Fruit fly (Drosophila melanogaster) whole organism, prepupa: ENCODE results near the gene nmdyn-D7.

Source experiments
- Blimp-1 ChIP-seq: fragments of 200-800 bp; sonication (Bioruptor generic); optimal IDR thresholded peaks from 3 replicates; lab custom pipeline; 2017; ENCODE audit warnings: missing biosample characterization, missing genetic modification characterization, mild to moderate bottlenecking, moderate library complexity, missing genetic modification reagents
- CG11762 ChIP-seq: fragments of 200-800 bp; sonication (Bioruptor generic); optimal IDR thresholded peaks from 3 replicates; lab custom pipeline; 2016; ENCODE audit warnings: missing biosample characterization, missing genetic modification characterization; ENCODE audit not compliant: insufficient read depth
- CG11902 ChIP-seq: fragments of 200-800 bp; sonication (Bioruptor generic); optimal IDR thresholded peaks from 3 replicates; lab custom pipeline; 2016; ENCODE audit warnings: missing biosample characterization, missing genetic modification characterization
- CG15336 ChIP-seq: fragments of 200-800 bp; sonication (Bioruptor generic); IDR thresholded peaks from 2 replicates; pipeline ENCODE4 v1.3.6; 2022; ENCODE audit warnings: missing biosample characterization, missing genetic modification characterization
- CG16779 ChIP-seq: fragments of 200-800 bp; sonication (Bioruptor generic); optimal IDR thresholded peaks from 3 replicates; lab custom pipeline; 2017; ENCODE audit warnings: missing biosample characterization, mild to moderate bottlenecking, missing genetic modification characterization
- CG32006 ChIP-seq: fragments of 200-800 bp; sonication (Bioruptor generic); optimal IDR thresholded peaks from 3 replicates; lab custom pipeline; 2017; ENCODE audit warnings: missing biosample characterization, mild to moderate bottlenecking, missing genetic modification characterization
- CG3919 ChIP-seq: fragments of 200-800 bp; sonication (Bioruptor generic); optimal IDR thresholded peaks from 3 replicates; lab custom pipeline; 2016; ENCODE audit warnings: missing biosample characterization, missing genetic modification characterization
- CG6792 ChIP-seq: fragments of 200-800 bp; sonication (Bioruptor generic); optimal IDR thresholded peaks from 3 replicates; lab custom pipeline; 2016; ENCODE audit warnings: missing biosample characterization, missing genetic modification characterization
- CG6808 ChIP-seq: fragments of 200-800 bp; sonication (Bioruptor generic); optimal IDR thresholded peaks from 3 replicates; lab custom pipeline; 2017; ENCODE audit warnings: missing biosample characterization, missing genetic modification characterization, mild to moderate bottlenecking, moderate library complexity, missing genetic modification reagents
- CG6854 ChIP-seq: fragments of 200-800 bp; sonication (Bioruptor generic); optimal IDR thresholded peaks from 2 replicates; lab custom pipeline; 2017; ENCODE audit warnings: missing biosample characterization, mild to moderate bottlenecking, missing genetic modification characterization
- CG7368 ChIP-seq: fragments of 200-800 bp; sonication (Bioruptor generic); optimal IDR thresholded peaks from 3 replicates; lab custom pipeline; 2016; ENCODE audit warnings: missing biosample characterization, missing genetic modification characterization
- CG8319 ChIP-seq: fragments of 200-800 bp; sonication (Bioruptor generic); optimal IDR thresholded peaks from 3 replicates; lab custom pipeline; 2016; ENCODE audit warnings: missing biosample characterization, missing genetic modification characterization
- CG9139 ChIP-seq: fragments of 200-800 bp; sonication (Bioruptor generic); optimal IDR thresholded peaks from 3 replicates; lab custom pipeline; 2017; ENCODE audit warnings: missing biosample characterization, mild to moderate bottlenecking, missing genetic modification characterization
- Eip78C ChIP-seq: fragments of 200-800 bp; sonication (Bioruptor generic); peaks from one replicate; lab custom pipeline; 2016; ENCODE audit warnings: missing biosample characterization, missing genetic modification characterization
- Eip93F ChIP-seq: fragments of 200-800 bp; sonication (Bioruptor generic); optimal IDR thresholded peaks from 2 replicates; lab custom pipeline; 2016; ENCODE audit warnings: missing biosample characterization, mild to moderate bottlenecking, missing genetic modification characterization
- Ets21C ChIP-seq: fragments of 200-800 bp; sonication (Bioruptor generic); optimal IDR thresholded peaks from 3 replicates; lab custom pipeline; 2016; ENCODE audit warnings: missing biosample characterization, missing genetic modification characterization
- Ets96B ChIP-seq: fragments of 200-800 bp; optimal IDR thresholded peaks from 2 replicates; lab custom pipeline; 2019; ENCODE audit warnings: missing biosample characterization, mild to moderate bottlenecking, missing genetic modification characterization, moderate library complexity
- Hr38 ChIP-seq: sonication (Bioruptor generic); optimal IDR thresholded peaks from 2 replicates; lab custom pipeline; 2016; ENCODE audit warnings: missing biosample characterization, missing genetic modification characterization
- Hr4 ChIP-seq: fragments of 200-800 bp; sonication (Bioruptor generic); optimal IDR thresholded peaks from 3 replicates; lab custom pipeline; 2016; ENCODE audit warnings: missing biosample characterization, missing genetic modification characterization
- OdsH ChIP-seq: fragments of 200-800 bp; sonication (Bioruptor generic); optimal IDR thresholded peaks from 3 replicates; lab custom pipeline; 2016; ENCODE audit warnings: missing biosample characterization, missing genetic modification characterization
- Smox ChIP-seq: fragments of 200-800 bp; sonication (Bioruptor generic); optimal IDR thresholded peaks from 3 replicates; lab custom pipeline; 2016; ENCODE audit warnings: missing biosample characterization, missing genetic modification characterization
- Sox14 ChIP-seq: fragments of 200-800 bp; sonication (Bioruptor generic); optimal IDR thresholded peaks from 3 replicates; lab custom pipeline; 2016; ENCODE audit warnings: missing biosample characterization, missing genetic modification characterization
- acj6 ChIP-seq: fragments of 200-800 bp; sonication (Bioruptor generic); optimal IDR thresholded peaks from 3 replicates; lab custom pipeline; 2016; ENCODE audit warnings: missing biosample characterization, missing genetic modification characterization
- cyc ChIP-seq: fragments of 200-800 bp; sonication (Bioruptor generic); optimal IDR thresholded peaks from 3 replicates; lab custom pipeline; 2016; ENCODE audit warnings: missing biosample characterization, missing genetic modification characterization
- dac ChIP-seq: fragments of 200-800 bp; sonication (Bioruptor generic); optimal IDR thresholded peaks from 2 replicates; lab custom pipeline; 2017; ENCODE audit warnings: missing biosample characterization, mild to moderate bottlenecking, missing genetic modification characterization
- dsx ChIP-seq: fragments of 200-800 bp; optimal IDR thresholded peaks from 3 replicates; lab custom pipeline; 2019; ENCODE audit warnings: missing biosample characterization, mild to moderate bottlenecking, missing genetic modification characterization, moderate library complexity; ENCODE audit not compliant: poor library complexity, severe bottlenecking
- esn ChIP-seq: fragments of 200-800 bp; sonication (Bioruptor generic); optimal IDR thresholded peaks from 2 replicates; lab custom pipeline; 2016; ENCODE audit warnings: missing biosample characterization, mild to moderate bottlenecking, missing genetic modification characterization, moderate library complexity
- fd59A ChIP-seq: fragments of 200-800 bp; sonication (Bioruptor generic); optimal IDR thresholded peaks from 2 replicates; lab custom pipeline; 2017; ENCODE audit warnings: missing biosample characterization, mild to moderate bottlenecking, missing genetic modification characterization, missing genetic modification reagents
- fkh ChIP-seq: fragments of 200-800 bp; sonication (Bioruptor generic); optimal IDR thresholded peaks from 3 replicates; lab custom pipeline; 2017; ENCODE audit warnings: missing biosample characterization, mild to moderate bottlenecking, missing genetic modification characterization, moderate library complexity
- lz ChIP-seq: fragments of 200-800 bp; sonication (Bioruptor generic); optimal IDR thresholded peaks from 3 replicates; lab custom pipeline; 2016; ENCODE audit warnings: missing biosample characterization, missing genetic modification characterization
- net ChIP-seq: fragments of 200-800 bp; sonication (Bioruptor generic); optimal IDR thresholded peaks from 3 replicates; lab custom pipeline; 2016; ENCODE audit warnings: missing biosample characterization, missing genetic modification characterization
- pdm3 ChIP-seq: fragments of 200-800 bp; sonication (Bioruptor generic); optimal IDR thresholded peaks from 3 replicates; lab custom pipeline; 2016; ENCODE audit warnings: missing biosample characterization, missing genetic modification characterization
- salr ChIP-seq, 2 experiments: fragments of 200-800 bp; sonication (Bioruptor generic); optimal IDR thresholded peaks; 3 replicates each; lab custom pipeline; 2016 to 2018; ENCODE audit warnings: missing biosample characterization in 2 of 2, missing genetic modification characterization in 2 of 2, mild to moderate bottlenecking in 1 of 2
- spab ChIP-seq: fragments of 200-800 bp; sonication (Bioruptor generic); optimal IDR thresholded peaks from 2 replicates; lab custom pipeline; 2017; ENCODE audit warnings: missing biosample characterization, mild to moderate bottlenecking, missing genetic modification characterization, missing genetic modification reagents
- ss ChIP-seq, 2 experiments: fragments of 200-800 bp; sonication (Bioruptor generic); optimal IDR thresholded peaks; 2 replicates in 1 of 2; 3 replicates in 1 of 2; lab custom pipeline; 2017 to 2018; ENCODE audit warnings: mild to moderate bottlenecking in 2 of 2, missing biosample characterization in 2 of 2, missing genetic modification characterization in 2 of 2, moderate library complexity in 1 of 2

nmdyn-D7 gene

DNA sequence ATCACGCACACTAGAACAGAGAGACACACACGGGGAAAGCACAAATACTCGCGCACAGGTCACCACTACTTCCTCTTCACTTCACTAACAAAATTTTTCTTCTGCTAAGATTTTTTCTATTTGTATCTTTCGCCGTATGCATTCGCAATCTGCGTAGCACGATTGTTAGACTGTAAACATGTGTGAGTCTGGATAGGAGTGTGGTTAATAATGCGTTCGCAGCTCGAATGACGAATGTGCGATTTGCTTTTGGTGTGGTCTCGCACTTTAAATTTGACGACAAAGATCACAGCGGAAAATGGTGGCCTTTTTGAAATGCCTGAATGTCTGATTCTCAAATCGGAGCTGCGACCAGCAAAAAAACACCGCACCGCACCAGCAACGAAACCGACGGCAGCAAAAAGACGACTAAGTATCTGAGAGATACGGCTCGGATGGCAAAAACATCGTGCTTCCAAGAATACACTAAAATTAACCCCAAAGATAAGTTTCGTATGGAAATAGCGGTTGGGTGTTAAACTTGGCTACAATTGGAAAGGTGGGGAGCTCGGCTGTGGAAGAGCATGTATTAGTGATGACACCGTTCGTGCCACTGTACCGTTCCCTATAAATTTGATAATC, 25.4 kb downstream of the nmdyn-D7 start, which contains the start of gene Unc-115a (continued):
- TF ChIP-seq pdm3 (GFP tag; lab: Kevin White, UChicago) (no peak), fd59A (GFP tag; lab: Kevin White, UChicago) (no peak), Hr38 (GFP tag; lab: Kevin White, UChicago) (no peak), lz (GFP tag; lab: Kevin White, UChicago) (peak; percentile 38), CG9139 (no peak), CG11902 (GFP tag; lab: Kevin White, UChicago) (no peak), Ets21C (GFP tag; lab: Kevin White, UChicago) (no peak), dac (no peak), CG6792 (GFP tag; lab: Kevin White, UChicago) (no peak), CG8319 (GFP tag; lab: Kevin White, UChicago) (no peak), acj6 (GFP tag; lab: Kevin White, UChicago) (no peak), cyc (peak; percentile 1), CG7368 (no peak), Eip78C (GFP tag; lab: Kevin White, UChicago) (no peak), Smox (GFP tag; lab: Kevin White, UChicago) (no peak), CG15336 (GFP tag; lab: Robert Waterston, UW) (no peak), esn (GFP tag; lab: Kevin White, UChicago) (peak; percentile 55), salr (GFP tag; optimal IDR thresholded peaks at IDR 0.05; lab: Kevin White, UChicago) (no peak)

DNA sequence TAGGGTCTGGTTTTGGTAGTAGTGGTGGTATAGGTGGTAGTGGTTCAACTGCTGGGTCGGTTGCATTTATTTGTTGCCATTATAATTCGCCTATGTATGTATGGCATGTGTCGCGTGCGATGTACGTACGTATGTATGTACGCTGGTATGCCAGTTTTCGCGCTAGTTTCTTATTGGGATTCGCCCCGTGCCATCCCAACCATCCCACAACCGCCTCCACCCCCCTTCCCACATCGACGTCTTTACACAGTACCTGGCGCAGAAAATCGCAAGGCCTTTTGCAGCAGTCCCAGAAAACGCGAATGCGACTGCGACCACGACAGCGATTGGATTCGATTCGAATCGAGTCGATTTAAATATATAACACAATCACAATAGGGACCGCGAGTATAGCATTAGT, 30.5 kb downstream of the nmdyn-D7 start:
- TF ChIP-seq Hr4 (GFP tag; lab: Kevin White, UChicago) (no peak), CG16779 (tag; lab: Kevin White, UChicago) (no peak), CG8319 (GFP tag; lab: Kevin White, UChicago) (no peak), pdm3 (GFP tag; lab: Kevin White, UChicago) (no peak), Ets21C (GFP tag; lab: Kevin White, UChicago) (no peak), Eip93F (no peak), Ets96B (tag; lab: Kevin White, UChicago) (no peak), ss (GFP tag; optimal IDR thresholded peaks at IDR 0.05; lab: Kevin White, UChicago) (no peak), CG32006 (GFP tag; lab: Kevin White, UChicago) (no peak), Sox14 (GFP tag; lab: Kevin White, UChicago) (no peak), Eip78C (GFP tag; lab: Kevin White, UChicago) (no peak), CG11762 (GFP tag; lab: Kevin White, UChicago) (no peak), salr (GFP tag; optimal IDR thresholded peaks at IDR 0.05; lab: Kevin White, UChicago) (no peak)
- TF ChIP-seq, all 60 proteins: peak for 0

DNA sequence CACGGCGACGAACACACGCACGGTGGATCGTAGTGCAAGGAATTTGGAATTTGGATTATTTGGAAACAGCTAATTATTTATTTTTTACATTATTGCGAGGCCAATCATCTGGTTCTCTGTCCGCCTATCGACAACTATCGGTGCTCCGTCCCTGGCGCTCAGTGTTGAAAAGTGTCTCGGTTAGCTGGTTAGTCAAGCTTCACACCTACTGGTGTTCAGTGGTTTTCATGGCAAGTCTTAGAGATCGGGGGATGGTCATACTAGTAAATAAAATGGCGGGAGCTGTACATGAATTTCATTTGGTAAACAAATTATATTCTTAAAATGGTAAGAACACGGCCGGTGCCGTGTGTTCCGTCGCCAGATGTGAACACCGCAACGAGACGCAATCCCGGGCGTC, 31.1 kb downstream of the nmdyn-D7 start, which contains the start of the genes trbd and dmt:
Gene trbd, minus strand, starts transcription at position 152 of the 400 bp plus-strand sequence.
Gene dmt, plus strand, starts transcription at position 257 of the 400 bp plus-strand sequence.
- TF ChIP-seq CG6854 (GFP tag; lab: Kevin White, UChicago) (peak; percentile 75), Blimp-1 (GFP tag; lab: Kevin White, UChicago) (peak; percentile 41), net (GFP tag; lab: Kevin White, UChicago) (no peak), Sox14 (GFP tag; lab: Kevin White, UChicago) (no peak), CG3919 (no peak), Ets96B (tag; lab: Kevin White, UChicago) (no peak), salr (GFP tag; optimal IDR thresholded peaks at IDR 0.05; lab: Kevin White, UChicago) (no peak), OdsH (GFP tag; lab: Kevin White, UChicago) (no peak), fkh (GFP tag; lab: Kevin White, UChicago) (peak; percentile 99), spab (no peak), dsx (GFP tag; lab: Kevin White, UChicago) (no peak), Hr4 (GFP tag; lab: Kevin White, UChicago) (no peak), Smox (GFP tag; lab: Kevin White, UChicago) (no peak), CG6808 (GFP tag; lab: Kevin White, UChicago) (no peak), fd59A (GFP tag; lab: Kevin White, UChicago) (no peak)
